Fruit fly (Drosophila melanogaster) whole organism, adult: ENCODE data around the gene CG4313.

Source experiments
- CG5204 ChIP-seq: fragments of 200-800 bp; sonication (Bioruptor generic); optimal IDR thresholded peaks from 2 replicates; lab custom pipeline; 2016; ENCODE audit warnings: missing biosample characterization, missing genetic modification characterization
- CG7101 ChIP-seq: fragments of 200-800 bp; sonication (Bioruptor generic); optimal IDR thresholded peaks from 2 replicates; lab custom pipeline; 2018; ENCODE audit warnings: missing biosample characterization, mild to moderate bottlenecking, missing genetic modification characterization, moderate library complexity
- Hr96 ChIP-seq: fragments of 200-800 bp; sonication (Bioruptor generic); optimal IDR thresholded peaks from 2 replicates; lab custom pipeline; 2016; ENCODE audit warnings: missing biosample characterization, missing genetic modification characterization
- kay ChIP-seq: fragments of 200-800 bp; sonication (Bioruptor generic); peaks from one replicate; lab custom pipeline; 2016; ENCODE audit warnings: missing biosample characterization, missing genetic modification characterization, borderline replicate concordance

DNA sequence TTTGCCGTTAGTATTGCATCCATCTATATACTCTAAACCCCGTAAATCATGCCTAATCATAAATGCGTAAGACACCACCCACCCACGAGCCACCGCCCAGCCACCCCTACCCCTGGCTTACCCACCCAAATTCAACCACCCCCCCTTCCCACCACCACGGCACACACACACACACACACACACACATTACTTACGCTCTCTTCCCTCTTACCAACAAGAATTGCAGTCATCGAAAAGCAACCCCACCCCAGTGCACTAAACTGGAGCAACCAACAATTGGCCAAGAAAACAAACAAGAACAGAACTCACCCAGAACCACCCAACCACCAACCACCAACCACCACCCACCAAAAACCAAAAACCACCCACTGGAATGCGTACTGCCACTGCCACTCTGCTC is 47.5 kb upstream of the CG4313 start:
- TF ChIP-seq CG5204 (GFP tag; lab: Kevin White, UChicago): no peak
- no peak for TF ChIP-seq Hr96 (GFP tag; lab: Kevin White, UChicago)
- no peak for TF ChIP-seq CG7101 (tag; lab: Kevin White, UChicago)
- no peak for TF ChIP-seq kay (GFP tag; lab: Kevin White, UChicago)
